Worm (Caenorhabditis elegans): ENCODE results near the gene Y80D3A.8.

Y80D3A.8 gene

DNA sequence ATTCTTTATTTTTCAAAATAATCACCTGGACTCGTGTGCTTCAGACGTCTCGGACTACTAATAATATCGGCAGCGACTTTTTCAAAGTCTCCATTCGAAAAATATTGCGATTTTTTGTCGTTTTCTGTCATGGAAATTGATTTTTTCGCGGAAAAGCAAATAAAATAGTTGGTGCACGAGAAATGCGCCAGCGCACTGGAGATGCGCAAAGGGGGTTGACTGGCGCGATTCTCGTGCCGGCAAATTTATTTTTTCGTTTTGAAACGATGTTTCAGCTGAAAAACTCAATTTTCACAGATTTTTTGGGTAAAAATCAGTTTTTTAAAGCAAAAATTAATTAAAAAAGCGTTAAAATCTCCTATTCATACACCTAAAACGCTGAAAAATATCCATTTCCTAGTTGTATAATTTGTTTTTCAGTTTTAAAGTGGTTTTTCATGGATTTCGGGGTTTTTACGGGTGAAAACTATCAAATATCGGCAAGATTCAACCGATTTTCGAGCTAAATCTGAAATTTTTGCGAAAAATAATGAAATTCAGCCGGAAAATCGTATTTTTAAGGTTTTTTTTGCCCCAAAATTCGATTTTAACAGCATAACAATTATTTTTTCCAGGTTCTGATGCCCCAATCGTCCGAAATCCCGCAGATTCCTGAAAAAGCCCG lies 49.9 kb downstream of the Y80D3A.8 start, which contains the start of the genes reps-1 and Y39B6A.37 (continued):
- TF ChIP-seq nhr-25 (tag; optimal IDR thresholded peaks at IDR 0.05) (peak; percentile 54), egl-5 (tag; optimal IDR thresholded peaks at IDR 0.05) (peak; percentile 28), nhr-11 (tag; optimal IDR thresholded peaks at IDR 0.05) (no peak), nhr-76 (tag; optimal IDR thresholded peaks at IDR 0.05) (no peak), lin-39 (tag; optimal IDR thresholded peaks at IDR 0.05) (peak; percentile 49), lin-15B (tag; optimal IDR thresholded peaks at IDR 0.05) (peak; percentile 61), sea-2 (GFP tag; optimal IDR thresholded peaks at IDR 0.05) (no peak), pha-4 (tag; optimal IDR thresholded peaks at IDR 0.05) (peak; percentile 74)

- TF ChIP-seq ama-1 (optimal IDR thresholded peaks at IDR 0.05) (no peak), lin-39 (tag; optimal IDR thresholded peaks at IDR 0.05) (no peak), pqm-1 (tag; optimal IDR thresholded peaks at IDR 0.05) (no peak), lin-15B (tag; optimal IDR thresholded peaks at IDR 0.05) (no peak), nhr-23 (tag; optimal IDR thresholded peaks at IDR 0.05) (no peak), nhr-11 (tag; optimal IDR thresholded peaks at IDR 0.05) (no peak), nhr-77 (tag; optimal IDR thresholded peaks at IDR 0.05) (no peak)
Observed at ce11 chrV:18990958-18991357, 50.5 kb downstream of the Y80D3A.8 start.

- TF ChIP-seq nhr-237 (tag; optimal IDR thresholded peaks at IDR 0.05) (no peak), unc-39 (tag; optimal IDR thresholded peaks at IDR 0.05) (no peak), ama-1 (optimal IDR thresholded peaks at IDR 0.05) (no peak), ZK546.5 (tag; optimal IDR thresholded peaks at IDR 0.05) (no peak), fkh-2 (tag; optimal IDR thresholded peaks at IDR 0.05) (no peak), tbx-2 (tag; optimal IDR thresholded peaks at IDR 0.05) (no peak), nhr-77 (tag; optimal IDR thresholded peaks at IDR 0.05) (no peak), egl-27 (tag; optimal IDR thresholded peaks at IDR 0.05) (no peak), ceh-9 (tag; optimal IDR thresholded peaks at IDR 0.05) (no peak), nhr-12 (tag; optimal IDR thresholded peaks at IDR 0.05) (no peak), nfya-1 (tag; optimal IDR thresholded peaks at IDR 0.05; ENCODE audit: insufficient read depth) (no peak), ceh-28 (tag; optimal IDR thresholded peaks at IDR 0.05) (no peak), elt-1 (tag; optimal IDR thresholded peaks at IDR 0.05) (no peak), nhr-67 (tag; optimal IDR thresholded peaks at IDR 0.05) (no peak), skn-1 (tag; optimal IDR thresholded peaks at IDR 0.05) (no peak), ceh-82 (tag; optimal IDR thresholded peaks at IDR 0.05) (no peak), eor-1 (tag; optimal IDR thresholded peaks at IDR 0.05) (no peak), ceh-16 (tag; optimal IDR thresholded peaks at IDR 0.05) (no peak), mml-1 (tag; optimal IDR thresholded peaks at IDR 0.05) (no peak), mdl-1 (tag; optimal IDR thresholded peaks at IDR 0.05) (no peak)
Observed at ce11 chrV:18993017-18993416, 52.6 kb downstream of the Y80D3A.8 start.

ce11 chrV:18993535-18993990 lies 53.1 kb downstream of the Y80D3A.8 start, which contains the start of gene gtf-2F2:
Gene gtf-2F2, plus strand, starts transcription at chrV:18993940.
- TF ChIP-seq lin-15B (tag; optimal IDR thresholded peaks at IDR 0.05) (no peak), ztf-11 (tag; optimal IDR thresholded peaks at IDR 0.05) (no peak), pha-4 (tag; optimal IDR thresholded peaks at IDR 0.05) (no peak), lin-39 (tag; optimal IDR thresholded peaks at IDR 0.05) (no peak), ZK546.5 (tag; optimal IDR thresholded peaks at IDR 0.05) (no peak), ceh-28 (tag; optimal IDR thresholded peaks at IDR 0.05) (peak; percentile 94), nhr-77 (tag; optimal IDR thresholded peaks at IDR 0.05) (no peak)
